Worm (Caenorhabditis elegans) whole organism, L2 larva: ENCODE results near the gene med-2.
A peak's percentile ranks its signal among the peaks of the same experiment; 100 is the strongest.

Experiments used
- R02D3.7 ChIP-seq: fragments of 150-350 bp; optimal IDR thresholded peaks from 2 replicates; lab custom pipeline; 2014; ENCODE audit warnings: missing biosample characterization, missing genetic modification characterization
- alr-1 ChIP-seq: fragments of 150-350 bp; optimal IDR thresholded peaks from 2 replicates; lab custom pipeline; 2014; ENCODE audit warnings: missing biosample characterization, missing genetic modification characterization
- aly-2 ChIP-seq: fragments of 150-350 bp; optimal IDR thresholded peaks from 2 replicates; lab custom pipeline; 2014; ENCODE audit warnings: missing biosample characterization, missing genetic modification characterization
- ama-1 ChIP-seq: fragments of 150-350 bp; optimal IDR thresholded peaks from 2 replicates; lab custom pipeline; 2018; ENCODE audit warnings: inconsistent platforms
- blmp-1 ChIP-seq: sonication (generic microtip); optimal IDR thresholded peaks from 2 replicates; lab custom pipeline; 2017; ENCODE audit warnings: missing genetic modification characterization, mild to moderate bottlenecking, missing compliant biosample characterization, antibody characterized with exemption, moderate library complexity; ENCODE audit not compliant: insufficient read depth
- ceh-82 ChIP-seq: fragments of 150-350 bp; optimal IDR thresholded peaks from 2 replicates; lab custom pipeline; 2014; ENCODE audit warnings: missing biosample characterization, missing genetic modification characterization
- crh-2 ChIP-seq: sonication (generic microtip); optimal IDR thresholded peaks from 2 replicates; lab custom pipeline; 2017; ENCODE audit warnings: missing biosample characterization, missing genetic modification characterization
- egl-27 ChIP-seq: sonication (generic microtip); optimal IDR thresholded peaks from 3 replicates; lab custom pipeline; 2017; ENCODE audit warnings: missing biosample characterization, missing genetic modification reagents, missing genetic modification characterization
- elt-1 ChIP-seq: fragments of 150-350 bp; optimal IDR thresholded peaks from 2 replicates; lab custom pipeline; 2014; ENCODE audit warnings: missing biosample characterization, missing genetic modification characterization
- elt-3 ChIP-seq: sonication (generic microtip); optimal IDR thresholded peaks from 2 replicates; lab custom pipeline; 2017; ENCODE audit warnings: missing biosample characterization, missing genetic modification characterization
- gmeb-1 ChIP-seq: fragments of 150-350 bp; optimal IDR thresholded peaks from 2 replicates; lab custom pipeline; 2014; ENCODE audit warnings: missing biosample characterization, missing genetic modification characterization
- lin-11 ChIP-seq: fragments of 150-350 bp; sonication (generic microtip); optimal IDR thresholded peaks from 2 replicates; lab custom pipeline; 2014; ENCODE audit warnings: missing biosample characterization, missing genetic modification characterization, inconsistent platforms, mixed read lengths
- lin-13 ChIP-seq: fragments of 150-350 bp; optimal IDR thresholded peaks from 2 replicates; lab custom pipeline; 2014; ENCODE audit warnings: missing biosample characterization, missing genetic modification reagents, missing genetic modification characterization
- lin-39 ChIP-seq: fragments of 150-350 bp; optimal IDR thresholded peaks from 2 replicates; lab custom pipeline; 2014; ENCODE audit warnings: missing biosample characterization, missing genetic modification reagents, missing genetic modification characterization
- lsy-2 ChIP-seq, 2 experiments: fragments of 150-350 bp in 1 of 2; sonication (generic microtip) in 1 of 2; optimal IDR thresholded peaks; 2 replicates each; lab custom pipeline; 2014 to 2017; ENCODE audit warnings: missing biosample characterization in 2 of 2, missing genetic modification characterization in 2 of 2
- mdl-1 ChIP-seq, 2 experiments: fragments of 150-350 bp in 1 of 2; sonication (generic microtip) in 1 of 2; optimal IDR thresholded peaks; 2 replicates each; lab custom pipeline; 2017; ENCODE audit warnings: missing biosample characterization in 2 of 2, missing genetic modification characterization in 2 of 2
- nhr-11 ChIP-seq: fragments of 150-350 bp; optimal IDR thresholded peaks from 2 replicates; lab custom pipeline; 2014; ENCODE audit warnings: missing biosample characterization, missing genetic modification characterization
- nhr-21 ChIP-seq: fragments of 150-350 bp; optimal IDR thresholded peaks from 2 replicates; lab custom pipeline; 2014; ENCODE audit warnings: missing biosample characterization, missing genetic modification characterization
- nhr-237 ChIP-seq: fragments of 150-350 bp; optimal IDR thresholded peaks from 2 replicates; lab custom pipeline; 2014; ENCODE audit warnings: missing biosample characterization, missing genetic modification characterization
- sma-9 ChIP-seq, 2 experiments: fragments of 150-350 bp in 1 of 2; sonication (generic microtip) in 1 of 2; optimal IDR thresholded peaks; 2 replicates each; lab custom pipeline; 2014 to 2016; ENCODE audit warnings: missing genetic modification characterization in 2 of 2, mild to moderate bottlenecking in 1 of 2, missing biosample characterization in 1 of 2, missing compliant biosample characterization in 1 of 2, missing genetic modification reagents in 1 of 2, moderate library complexity in 1 of 2
- unc-39 ChIP-seq: fragments of 150-350 bp; optimal IDR thresholded peaks from 2 replicates; lab custom pipeline; 2014; ENCODE audit warnings: missing biosample characterization, missing genetic modification characterization

Gene med-2

DNA sequence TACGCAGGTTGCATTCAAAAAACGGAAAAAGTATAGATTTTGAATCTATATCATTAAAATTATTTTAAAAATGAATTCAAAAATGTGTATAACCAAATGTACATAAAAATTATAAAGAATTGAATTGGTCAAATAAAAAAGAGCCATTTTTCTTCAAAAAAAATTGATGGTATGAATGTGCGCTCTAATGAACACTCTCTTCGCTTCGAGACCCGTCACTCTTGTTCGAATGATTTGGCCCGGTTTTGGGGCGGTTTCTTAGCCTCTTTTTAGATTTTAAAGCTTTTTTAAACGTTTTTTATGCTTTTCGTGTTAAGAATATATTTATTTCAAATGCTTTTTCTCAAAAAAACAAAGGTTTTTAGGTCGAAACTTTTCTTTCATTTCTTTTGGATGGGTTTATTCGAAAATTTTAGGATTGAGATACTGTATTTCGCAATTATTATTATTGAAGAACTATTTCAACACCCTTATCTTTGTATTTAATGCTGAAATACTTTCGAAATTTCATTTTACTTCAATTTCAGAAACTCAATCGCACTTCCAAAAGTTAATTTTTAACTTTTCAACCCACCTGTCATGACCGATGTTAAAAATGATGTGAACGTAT lies 45.4 kb downstream of the med-2 start, which contains the start of gene inf-1 (continued):
- TF ChIP-seq nhr-11 (no peak), sma-9 (GFP tag; optimal IDR thresholded peaks at IDR 0.05; lab: Kevin White, UChicago) (no peak), sma-9 (tag; optimal IDR thresholded peaks at IDR 0.05; lab: Kevin White, UChicago) (no peak), crh-2 (tag; lab: Kevin White, UChicago) (peak; percentile 13), ceh-82 (no peak), ama-1 (lab: Kevin White, UChicago) (no peak), nhr-21 (tag; lab: Kevin White, UChicago) (peak; percentile 0), mdl-1 (tag; optimal IDR thresholded peaks at IDR 0.05; lab: Kevin White, UChicago) (no peak), blmp-1 (tag; lab: Kevin White, UChicago) (no peak), unc-39 (tag; lab: Kevin White, UChicago) (no peak), lin-13 (peak; percentile 29), nhr-237 (tag; lab: Kevin White, UChicago) (no peak), elt-3 (no peak), lin-11 (no peak), egl-27 (tag; lab: Kevin White, UChicago) (no peak), elt-1 (tag; lab: Kevin White, UChicago) (no peak), R02D3.7 (tag; lab: Kevin White, UChicago) (no peak)

DNA sequence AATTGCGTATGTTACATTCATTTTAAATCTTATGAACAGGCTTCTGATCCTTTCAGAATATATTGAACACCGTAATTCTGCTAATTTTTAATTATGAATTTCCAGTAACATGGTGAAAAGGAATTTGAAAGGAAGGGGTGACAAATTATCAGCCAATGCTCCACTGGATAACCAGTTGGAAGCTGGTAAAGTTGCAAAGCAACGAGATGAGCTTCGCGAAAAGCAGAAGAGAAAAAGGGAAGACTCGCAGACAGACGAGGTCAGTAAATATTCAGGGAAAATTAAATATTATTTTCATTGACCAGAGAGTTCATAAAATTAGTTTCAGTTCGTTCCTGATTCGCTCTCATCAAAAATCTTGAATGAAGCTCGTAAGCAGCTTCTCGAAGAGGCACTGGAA lies 47.6 kb downstream of the med-2 start, which contains the start of gene byn-1:
TSS of gene byn-1 (plus strand) at position 106 of the 400 bp plus-strand sequence.
- no peak for TF ChIP-seq blmp-1 (tag; lab: Kevin White, UChicago)
- no peak for TF ChIP-seq alr-1 (tag; lab: Kevin White, UChicago)
- no peak for TF ChIP-seq lsy-2 (tag; optimal IDR thresholded peaks at IDR 0.05; lab: Kevin White, UChicago)
- no peak for TF ChIP-seq nhr-237 (tag; lab: Kevin White, UChicago)
- no peak for TF ChIP-seq crh-2 (tag; lab: Kevin White, UChicago)
- TF ChIP-seq lin-39 (tag; lab: Kevin White, UChicago) = no peak
- no peak for TF ChIP-seq sma-9 (GFP tag; optimal IDR thresholded peaks at IDR 0.05; lab: Kevin White, UChicago)
- no peak for TF ChIP-seq sma-9 (tag; optimal IDR thresholded peaks at IDR 0.05; lab: Kevin White, UChicago)
- TF ChIP-seq elt-3 = no peak
- no peak for TF ChIP-seq gmeb-1
- no peak for TF ChIP-seq aly-2 (tag; lab: Kevin White, UChicago)
- TF ChIP-seq nhr-11 = no peak
